Fruit fly (Drosophila melanogaster) whole organism, embryonic: ENCODE measurements around the gene CG31021.

Experiments
- Asciz ChIP-seq: fragments of 200-800 bp; sonication (Bioruptor generic); optimal IDR thresholded peaks from 2 replicates; lab custom pipeline; 2017; ENCODE audit warnings: missing biosample characterization, mild to moderate bottlenecking, missing genetic modification characterization, missing genetic modification reagents
- B-H1 ChIP-seq: fragments of 200-800 bp; sonication (Bioruptor generic); IDR thresholded peaks from 3 replicates; pipeline ENCODE4 v1.3.6; 2022; ENCODE audit warnings: missing biosample characterization, missing genetic modification characterization
- CG10565 ChIP-seq: fragments of 200-800 bp; sonication (Bioruptor generic); optimal IDR thresholded peaks from 3 replicates; lab custom pipeline; 2016; ENCODE audit warnings: missing biosample characterization, mild to moderate bottlenecking, missing genetic modification characterization
- CG10654 ChIP-seq: fragments of 200-800 bp; sonication (Bioruptor generic); optimal IDR thresholded peaks from 2 replicates; lab custom pipeline; 2016; ENCODE audit warnings: missing biosample characterization, missing genetic modification characterization
- CG11504 ChIP-seq: fragments of 200-800 bp; sonication (Bioruptor generic); optimal IDR thresholded peaks from 3 replicates; lab custom pipeline; 2019; ENCODE audit warnings: missing biosample characterization, mild to moderate bottlenecking, missing genetic modification characterization, moderate library complexity
- CG13624 ChIP-seq: fragments of 200-800 bp; sonication (Bioruptor generic); optimal IDR thresholded peaks from 2 replicates; lab custom pipeline; 2016; ENCODE audit warnings: missing biosample characterization, missing genetic modification characterization
- CG1602 ChIP-seq: fragments of 200-800 bp; sonication (Bioruptor generic); optimal IDR thresholded peaks from 3 replicates; lab custom pipeline; 2016; ENCODE audit warnings: missing biosample characterization, missing genetic modification characterization
- CG16813 ChIP-seq: fragments of 200-800 bp; sonication (Bioruptor generic); IDR thresholded peaks from 3 replicates; pipeline ENCODE4 v1.3.6; 2022; ENCODE audit warnings: missing biosample characterization, missing genetic modification characterization; ENCODE audit not compliant: partially characterized antibody
- CG2678 ChIP-seq: fragments of 200-800 bp; sonication (Bioruptor generic); optimal IDR thresholded peaks from 3 replicates; lab custom pipeline; 2019; ENCODE audit warnings: missing biosample characterization, mild to moderate bottlenecking, missing genetic modification characterization, moderate library complexity
- CG2712 ChIP-seq: fragments of 200-800 bp; optimal IDR thresholded peaks from 3 replicates; lab custom pipeline; 2019; ENCODE audit warnings: missing biosample characterization, mild to moderate bottlenecking, missing genetic modification characterization, moderate library complexity
- CG31365 ChIP-seq: fragments of 200-800 bp; sonication (Bioruptor generic); optimal IDR thresholded peaks from 2 replicates; lab custom pipeline; 2018; ENCODE audit warnings: missing biosample characterization, mild to moderate bottlenecking, missing genetic modification characterization
- CG31441 ChIP-seq: fragments of 200-800 bp; sonication (Bioruptor generic); IDR thresholded peaks from 2 replicates; pipeline ENCODE4 v1.3.6; 2022; ENCODE audit warnings: missing biosample characterization, missing genetic modification characterization
- CG3163 ChIP-seq: fragments of 200-800 bp; sonication (Bioruptor generic); optimal IDR thresholded peaks from 3 replicates; lab custom pipeline; 2016; ENCODE audit warnings: missing biosample characterization, missing genetic modification characterization
- CG32772 ChIP-seq: fragments of 200-800 bp; sonication (Bioruptor generic); IDR thresholded peaks from 2 replicates; pipeline ENCODE4 v1.3.6; 2022; ENCODE audit warnings: missing biosample characterization, missing genetic modification characterization
- CG33213 ChIP-seq: fragments of 200-800 bp; sonication (Bioruptor generic); optimal IDR thresholded peaks from 3 replicates; lab custom pipeline; 2016; ENCODE audit warnings: missing biosample characterization, missing genetic modification characterization
- CG3726 ChIP-seq: fragments of 200-800 bp; sonication (Bioruptor generic); IDR thresholded peaks from 3 replicates; pipeline ENCODE4, ENCODE4 v1.3.6; 2022; ENCODE audit warnings: missing biosample characterization, missing genetic modification characterization
- CG4328 ChIP-seq: fragments of 200-800 bp; sonication (Bioruptor generic); optimal IDR thresholded peaks from 3 replicates; lab custom pipeline; 2017; ENCODE audit warnings: missing biosample characterization, missing genetic modification reagents, missing genetic modification characterization
- CG4707 ChIP-seq: fragments of 200-800 bp; sonication (Bioruptor generic); optimal IDR thresholded peaks from 2 replicates; lab custom pipeline; 2018; ENCODE audit warnings: missing biosample characterization, mild to moderate bottlenecking, missing genetic modification characterization, moderate library complexity
- CG7786 ChIP-seq: fragments of 200-800 bp; sonication (Bioruptor generic); optimal IDR thresholded peaks from 2 replicates; lab custom pipeline; 2016; ENCODE audit warnings: missing biosample characterization, missing genetic modification characterization
- CG9609 ChIP-seq: fragments of 200-800 bp; sonication (Bioruptor generic); optimal IDR thresholded peaks from 3 replicates; lab custom pipeline; 2016; ENCODE audit warnings: missing biosample characterization, missing genetic modification characterization
- CTCF ChIP-seq: fragments of 200-800 bp; sonication (Bioruptor generic); optimal IDR thresholded peaks from 2 replicates; lab custom pipeline; 2017; ENCODE audit warnings: missing biosample characterization, mild to moderate bottlenecking, missing genetic modification characterization, moderate library complexity
- Camta ChIP-seq: fragments of 200-800 bp; sonication (Bioruptor generic); optimal IDR thresholded peaks from 2 replicates; lab custom pipeline; 2016; ENCODE audit warnings: missing biosample characterization, missing genetic modification characterization
- Dbx ChIP-seq: fragments of 200-800 bp; sonication (Bioruptor generic); IDR thresholded peaks from 3 replicates; pipeline ENCODE4 v1.3.6; 2022; ENCODE audit warnings: missing biosample characterization, missing genetic modification characterization
- Dp ChIP-seq: fragments of 200-800 bp; sonication (Bioruptor generic); optimal IDR thresholded peaks from 2 replicates; lab custom pipeline; 2018; ENCODE audit warnings: missing biosample characterization, mild to moderate bottlenecking, missing genetic modification characterization, moderate library complexity
- Ets97D ChIP-seq: fragments of 200-800 bp; sonication (Bioruptor generic); optimal IDR thresholded peaks from 3 replicates; lab custom pipeline; 2016; ENCODE audit warnings: missing biosample characterization, missing genetic modification characterization
- HLH3B ChIP-seq: fragments of 200-800 bp; sonication (Bioruptor generic); IDR thresholded peaks from 2 replicates; pipeline ENCODE4 v1.3.6; 2022; ENCODE audit warnings: missing biosample characterization, missing genetic modification characterization
- Hand ChIP-seq: fragments of 200-800 bp; sonication (Bioruptor generic); optimal IDR thresholded peaks from 2 replicates; lab custom pipeline; 2017; ENCODE audit warnings: mild to moderate bottlenecking, missing biosample characterization, missing genetic modification reagents, missing genetic modification characterization
- HmgZ ChIP-seq: fragments of 200-800 bp; sonication (Bioruptor generic); optimal IDR thresholded peaks from 2 replicates; lab custom pipeline; 2018; ENCODE audit warnings: missing biosample characterization, mild to moderate bottlenecking, missing genetic modification characterization
- Hr39 ChIP-seq: fragments of >200 bp; optimal IDR thresholded peaks from 2 replicates; lab custom pipeline; 2017
- Mes4 ChIP-seq: fragments of 200-800 bp; sonication (Bioruptor generic); optimal IDR thresholded peaks from 2 replicates; lab custom pipeline; 2016; ENCODE audit warnings: missing biosample characterization, missing genetic modification characterization
- Pdp1 ChIP-seq, 2 experiments: fragments of 200-800 bp; sonication (Bioruptor generic); optimal IDR thresholded peaks; 3 replicates each; lab custom pipeline; 2016; ENCODE audit warnings: missing biosample characterization in 2 of 2, missing genetic modification characterization in 2 of 2, mild to moderate bottlenecking in 1 of 2, moderate library complexity in 1 of 2
- Sox100B ChIP-seq: fragments of 200-800 bp; sonication (Bioruptor generic); optimal IDR thresholded peaks from 3 replicates; lab custom pipeline; 2018; ENCODE audit warnings: missing biosample characterization, mild to moderate bottlenecking, missing genetic modification characterization
- ara ChIP-seq: fragments of 200-800 bp; sonication (Bioruptor generic); IDR thresholded peaks from 2 replicates; pipeline ENCODE4 v1.3.6; 2022; ENCODE audit warnings: missing biosample characterization, missing genetic modification characterization
- cato ChIP-seq: fragments of 200-800 bp; sonication (Bioruptor generic); optimal IDR thresholded peaks from 2 replicates; lab custom pipeline; 2016; ENCODE audit warnings: missing biosample characterization, missing genetic modification characterization, borderline replicate concordance
- emc ChIP-seq: fragments of 200-800 bp; sonication (Bioruptor generic); optimal IDR thresholded peaks from 2 replicates; lab custom pipeline; 2016; ENCODE audit warnings: missing biosample characterization, missing genetic modification characterization
- en ChIP-seq: fragments of 200-800 bp; sonication (Bioruptor generic); optimal IDR thresholded peaks from 2 replicates; lab custom pipeline; 2016; ENCODE audit warnings: missing biosample characterization, missing genetic modification characterization
- gcm2 ChIP-seq: fragments of 200-800 bp; sonication (Bioruptor generic); optimal IDR thresholded peaks from 2 replicates; lab custom pipeline; 2016; ENCODE audit warnings: missing biosample characterization, missing genetic modification characterization
- grn ChIP-seq: fragments of 200-800 bp; sonication (Bioruptor generic); optimal IDR thresholded peaks from 3 replicates; lab custom pipeline; 2017; ENCODE audit warnings: missing biosample characterization, missing genetic modification characterization
- lbe ChIP-seq: fragments of 200-800 bp; sonication (Bioruptor generic); optimal IDR thresholded peaks from 2 replicates; lab custom pipeline; 2016; ENCODE audit warnings: missing biosample characterization, mild to moderate bottlenecking, missing genetic modification characterization
- mam ChIP-seq: fragments of 200-800 bp; sonication (Bioruptor generic); optimal IDR thresholded peaks from 3 replicates; lab custom pipeline; 2016; ENCODE audit warnings: missing biosample characterization, missing genetic modification characterization
- pita ChIP-seq: fragments of 200-800 bp; sonication (Bioruptor generic); optimal IDR thresholded peaks from 2 replicates; lab custom pipeline; 2017; ENCODE audit warnings: missing biosample characterization, mild to moderate bottlenecking, missing genetic modification characterization
- seq ChIP-seq: fragments of 200-800 bp; sonication (Bioruptor generic); IDR thresholded peaks from 2 replicates; pipeline ENCODE4 v1.3.6; 2022; ENCODE audit warnings: missing biosample characterization, missing genetic modification characterization
- slou ChIP-seq: fragments of 200-800 bp; sonication (Bioruptor generic); optimal IDR thresholded peaks from 3 replicates; lab custom pipeline; 2016; ENCODE audit warnings: missing biosample characterization, missing genetic modification characterization
- ssp ChIP-seq: fragments of 200-800 bp; sonication (Bioruptor generic); IDR thresholded peaks from 2 replicates; pipeline ENCODE4 v1.3.6; 2022; ENCODE audit warnings: missing biosample characterization, missing genetic modification characterization
- stc ChIP-seq: fragments of 200-800 bp; sonication (Bioruptor generic); IDR thresholded peaks from 2 replicates; pipeline ENCODE4 v1.3.6; 2022; ENCODE audit warnings: missing biosample characterization, missing genetic modification characterization
- unc-4 ChIP-seq: fragments of 200-800 bp; sonication (Bioruptor generic); IDR thresholded peaks from 2 replicates; pipeline ENCODE4 v1.3.6; 2022; ENCODE audit warnings: missing biosample characterization, missing genetic modification characterization; ENCODE audit not compliant: partially characterized antibody

CG31021 gene

dm6 chr3R:30601440-30602256, at the start of gene CG31021, which contains the start of gene CG2246 (continued):
- TF ChIP-seq en (GFP tag; lab: Kevin White, UChicago) (no peak), CG13624 (GFP tag; lab: Kevin White, UChicago) (peak; percentile 76), CG10654 (GFP tag; lab: Kevin White, UChicago) (peak; percentile 16), grn (GFP tag; lab: Kevin White, UChicago) (peak; percentile 43), ara (peak; percentile 42; the same call in 1 of the 2 replicates), Hand (GFP tag; lab: Kevin White, UChicago) (no peak), Sox100B (GFP tag; lab: Kevin White, UChicago) (peak; percentile 32), slou (GFP tag; lab: Kevin White, UChicago) (no peak), CG2678 (tag; lab: Kevin White, UChicago) (peak; percentile 47), CG31441 (GFP tag; lab: Robert Waterston, UW) (peak; percentile 48; the same call in 1 of the 2 replicates), ssp (GFP tag; lab: Robert Waterston, UW) (peak; percentile 53), seq (GFP tag; lab: Robert Waterston, UW) (no peak), CG10565 (GFP tag; lab: Kevin White, UChicago) (no peak), Dbx (GFP tag; lab: Robert Waterston, UW) (peak; percentile 70; the same call in 2 of the 3 replicates), CG32772 (peak; percentile 43), pita (peak; percentile 82), CG4328 (GFP tag; lab: Kevin White, UChicago) (no peak), HLH3B (peak; percentile 20), Mes4 (GFP tag; lab: Kevin White, UChicago) (peak; percentile 44), lbe (no peak), Hr39 (lab: Kevin White, UChicago) (no peak), Camta (GFP tag; lab: Kevin White, UChicago) (peak; percentile 15), Pdp1 (GFP tag; optimal IDR thresholded peaks at IDR 0.05; lab: Kevin White, UChicago) (peak; percentile 61 to 66), emc (peak; percentile 43), CG4707 (GFP tag; lab: Kevin White, UChicago) (no peak), CTCF (peak; percentile 36), CG9609 (peak; percentile 36), stc (peak; percentile 57), CG31365 (tag; lab: Kevin White, UChicago) (no peak), B-H1 (GFP tag; lab: Robert Waterston, UW) (no peak), Asciz (GFP tag; lab: Kevin White, UChicago) (no peak), CG16813 (peak; percentile 89), CG11504 (tag; lab: Kevin White, UChicago) (peak; percentile 54), cato (GFP tag; lab: Kevin White, UChicago) (no peak), CG7786 (GFP tag; lab: Kevin White, UChicago) (peak; percentile 56), CG3163 (peak; percentile 58), CG1602 (GFP tag; lab: Kevin White, UChicago) (no peak), CG2712 (tag; lab: Kevin White, UChicago) (peak; percentile 61), Dp (peak; percentile 36), HmgZ (tag; lab: Kevin White, UChicago) (peak; percentile 44), unc-4 (GFP tag; lab: Robert Waterston, UW) (peak; percentile 77), CG33213 (GFP tag; lab: Kevin White, UChicago) (peak; percentile 93), mam (peak; percentile 78), CG3726 (GFP tag; lab: Robert Waterston, UW) (no peak), Ets97D (peak; percentile 86), gcm2 (GFP tag; lab: Kevin White, UChicago) (no peak)
- TF ChIP-seq, all 482 proteins: peak for 270
